Worm (Caenorhabditis elegans): ENCODE measurements around the gene lap-2.

lap-2 gene

DNA sequence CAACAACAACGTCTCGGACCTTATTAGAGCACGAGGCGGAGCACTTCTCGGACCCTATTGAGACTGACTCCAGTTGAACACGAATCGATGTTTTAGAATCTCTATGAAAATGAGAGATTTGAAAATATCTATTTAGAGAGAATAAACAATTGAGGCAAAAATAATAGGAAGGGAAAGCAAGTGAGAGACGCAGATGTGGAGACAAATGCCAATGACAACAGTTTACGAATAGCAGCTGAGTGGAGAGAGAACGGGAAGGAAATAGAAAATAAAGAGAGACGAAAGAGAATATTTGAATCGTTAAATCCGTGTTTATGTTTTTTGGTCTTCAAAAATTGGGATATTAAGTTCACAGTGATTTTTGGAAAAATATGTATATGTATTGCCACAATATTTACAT is 33.7 kb upstream of the lap-2 start (continued):
- TF ChIP-seq unc-130 (GFP tag; optimal IDR thresholded peaks at IDR 0.05): no peak
- no peak for TF ChIP-seq daf-16 (GFP tag; optimal IDR thresholded peaks at IDR 0.05)
- peak; percentile 72 for TF ChIP-seq daf-16 (tag; optimal IDR thresholded peaks at IDR 0.05)
- TF ChIP-seq jun-1 (tag; optimal IDR thresholded peaks at IDR 0.05): no peak
- TF ChIP-seq hlh-11 (tag; optimal IDR thresholded peaks at IDR 0.05): peak; percentile 54
- no peak for TF ChIP-seq unc-62 (GFP tag; optimal IDR thresholded peaks at IDR 0.05 in 1 of 2)
- TF ChIP-seq unc-62 (tag; optimal IDR thresholded peaks at IDR 0.05): no peak
- no peak for TF ChIP-seq saeg-2 (GFP tag; IDR thresholded peaks at IDR 0.05)
- no peak for TF ChIP-seq zip-2 (tag; optimal IDR thresholded peaks at IDR 0.05)
- no peak for TF ChIP-seq T20F7.1 (GFP tag; optimal IDR thresholded peaks at IDR 0.05)
- no peak for TF ChIP-seq nhr-102 (tag; optimal IDR thresholded peaks at IDR 0.05)
- TF ChIP-seq lsy-2 (tag; optimal IDR thresholded peaks at IDR 0.05): peak in 1 of 2 experiments; percentile 1
- no peak for TF ChIP-seq nhr-42 (GFP tag; IDR thresholded peaks at IDR 0.05)
- no peak for TF ChIP-seq fkh-10 (GFP tag; optimal IDR thresholded peaks at IDR 0.05)
- no peak for TF ChIP-seq pqm-1 (tag; optimal IDR thresholded peaks at IDR 0.05)
- no peak for TF ChIP-seq sdz-12 (GFP tag; optimal IDR thresholded peaks at IDR 0.05)
- TF ChIP-seq F10B5.3 (tag; optimal IDR thresholded peaks at IDR 0.05): no peak
- no peak for TF ChIP-seq snpc-4 (tag; optimal IDR thresholded peaks at IDR 0.05)
- no peak for TF ChIP-seq lin-29 (GFP tag; IDR thresholded peaks at IDR 0.05)
- no peak for TF ChIP-seq lin-1 (GFP tag; IDR thresholded peaks at IDR 0.05)
- no peak for TF ChIP-seq F49E8.2 (tag; optimal IDR thresholded peaks at IDR 0.05; ENCODE audit: borderline replicate concordance)
- peak; percentile 33; the same call in 1 of the 2 replicates for TF ChIP-seq hmg-1.1 (GFP tag; IDR thresholded peaks at IDR 0.05)
- no peak for TF ChIP-seq ceh-44 (GFP tag; IDR thresholded peaks at IDR 0.05)
- no peak for TF ChIP-seq mes-2 (tag; optimal IDR thresholded peaks at IDR 0.05; ENCODE audit: poor library complexity, severe bottlenecking)
- TF ChIP-seq spr-1 (tag; optimal IDR thresholded peaks at IDR 0.05): no peak
- no peak for TF ChIP-seq spr-3 (GFP tag; optimal IDR thresholded peaks at IDR 0.05)
- TF ChIP-seq aha-1 (tag): no peak
- no peak for TF ChIP-seq daf-8 (GFP tag; IDR thresholded peaks at IDR 0.05)
- no peak for TF ChIP-seq mxl-2 (GFP tag; conservative IDR thresholded peaks at IDR 0.05)
- no peak for TF ChIP-seq R02D3.7 (tag; optimal IDR thresholded peaks at IDR 0.05)
- no peak for TF ChIP-seq Y105C5A.15 (GFP tag; IDR thresholded peaks at IDR 0.05)
- TF ChIP-seq ama-1 (optimal IDR thresholded peaks at IDR 0.05): no peak
- TF ChIP-seq F44E2.7 (GFP tag; IDR thresholded peaks at IDR 0.05): no peak
- peak; percentile 27 for TF ChIP-seq mep-1 (tag; optimal IDR thresholded peaks at IDR 0.05)
- no peak for TF ChIP-seq ZK546.5 (tag; optimal IDR thresholded peaks at IDR 0.05)
- no peak for TF ChIP-seq fos-1 (tag; optimal IDR thresholded peaks at IDR 0.05)
- TF ChIP-seq attf-4 (tag; optimal IDR thresholded peaks at IDR 0.05): no peak
- peak; percentile 21 for TF ChIP-seq dve-1 (tag; optimal IDR thresholded peaks at IDR 0.05; ENCODE audit: insufficient read depth)
- no peak for TF ChIP-seq pha-4 (GFP tag; IDR thresholded peaks at IDR 0.05)
- no peak for TF ChIP-seq pha-4 (tag; optimal IDR thresholded peaks at IDR 0.05)
- no peak for TF ChIP-seq unc-39 (tag; optimal IDR thresholded peaks at IDR 0.05)
- TF ChIP-seq dmd-8 (GFP tag; IDR thresholded peaks at IDR 0.05): no peak
- TF ChIP-seq zfp-3 (GFP tag; conservative IDR thresholded peaks at IDR 0.05): no peak
- no peak for TF ChIP-seq mxl-3 (GFP tag; optimal IDR thresholded peaks at IDR 0.05)
- TF ChIP-seq dmd-6 (GFP tag; IDR thresholded peaks at IDR 0.05): peak; percentile 35; the same call in 1 of the 2 replicates
- no peak for TF ChIP-seq skn-1 (tag; optimal IDR thresholded peaks at IDR 0.05)
- no peak for TF ChIP-seq F37D6.2 (tag; optimal IDR thresholded peaks at IDR 0.05)
- no peak for TF ChIP-seq F26F4.8 (GFP tag; conservative IDR thresholded peaks at IDR 0.05)
- TF ChIP-seq rbr-2 (tag; optimal IDR thresholded peaks at IDR 0.05): peak; percentile 39
- TF ChIP-seq dmd-9 (GFP tag; IDR thresholded peaks at IDR 0.05): no peak
- TF ChIP-seq php-3 (GFP tag; IDR thresholded peaks at IDR 0.05): no peak
- no peak for TF ChIP-seq ceh-32 (tag; optimal IDR thresholded peaks at IDR 0.05; ENCODE audit: poor library complexity)
- TF ChIP-seq nhr-25 (tag; optimal IDR thresholded peaks at IDR 0.05; ENCODE audit: borderline replicate concordance, insufficient read depth): no peak
